Worm (Caenorhabditis elegans) whole organism, L2 larva: ENCODE results near the gene C54E10.11.

ENCODE experiments used
- C34F6.9 ChIP-seq: fragments of 150-350 bp; optimal IDR thresholded peaks from 2 replicates; lab custom pipeline; 2014; ENCODE audit warnings: missing biosample characterization, missing genetic modification characterization
- F13H6.1 ChIP-seq: sonication (generic microtip); optimal IDR thresholded peaks from 2 replicates; lab custom pipeline; 2016; ENCODE audit warnings: missing genetic modification characterization, missing compliant biosample characterization
- ZK546.5 ChIP-seq: sonication (generic microtip); optimal IDR thresholded peaks from 2 replicates; lab custom pipeline; 2017; ENCODE audit warnings: missing biosample characterization, missing genetic modification characterization
- aly-2 ChIP-seq: fragments of 150-350 bp; optimal IDR thresholded peaks from 2 replicates; lab custom pipeline; 2014; ENCODE audit warnings: missing biosample characterization, missing genetic modification characterization
- ceh-82 ChIP-seq: fragments of 150-350 bp; optimal IDR thresholded peaks from 2 replicates; lab custom pipeline; 2014; ENCODE audit warnings: missing biosample characterization, missing genetic modification characterization
- crh-2 ChIP-seq: sonication (generic microtip); optimal IDR thresholded peaks from 2 replicates; lab custom pipeline; 2017; ENCODE audit warnings: missing biosample characterization, missing genetic modification characterization
- dmd-4 ChIP-seq: sonication (generic microtip); optimal IDR thresholded peaks from 2 replicates; lab custom pipeline; 2017; ENCODE audit warnings: missing biosample characterization, missing genetic modification characterization
- egl-27 ChIP-seq: sonication (generic microtip); optimal IDR thresholded peaks from 3 replicates; lab custom pipeline; 2017; ENCODE audit warnings: missing biosample characterization, missing genetic modification reagents, missing genetic modification characterization
- elt-3 ChIP-seq: sonication (generic microtip); optimal IDR thresholded peaks from 2 replicates; lab custom pipeline; 2017; ENCODE audit warnings: missing biosample characterization, missing genetic modification characterization
- fos-1 ChIP-seq: fragments of 150-350 bp; optimal IDR thresholded peaks from 2 replicates; lab custom pipeline; 2014; ENCODE audit warnings: missing biosample characterization, missing genetic modification characterization
- gmeb-1 ChIP-seq: fragments of 150-350 bp; optimal IDR thresholded peaks from 2 replicates; lab custom pipeline; 2014; ENCODE audit warnings: missing biosample characterization, missing genetic modification characterization
- lin-11 ChIP-seq: fragments of 150-350 bp; sonication (generic microtip); optimal IDR thresholded peaks from 2 replicates; lab custom pipeline; 2014; ENCODE audit warnings: missing biosample characterization, missing genetic modification characterization, inconsistent platforms, mixed read lengths
- lin-13 ChIP-seq: fragments of 150-350 bp; optimal IDR thresholded peaks from 2 replicates; lab custom pipeline; 2014; ENCODE audit warnings: missing biosample characterization, missing genetic modification reagents, missing genetic modification characterization
- lin-39 ChIP-seq: fragments of 150-350 bp; optimal IDR thresholded peaks from 2 replicates; lab custom pipeline; 2014; ENCODE audit warnings: missing biosample characterization, missing genetic modification reagents, missing genetic modification characterization
- lsy-2 ChIP-seq, 2 experiments: fragments of 150-350 bp in 1 of 2; sonication (generic microtip) in 1 of 2; optimal IDR thresholded peaks; 2 replicates each; lab custom pipeline; 2014 to 2017; ENCODE audit warnings: missing biosample characterization in 2 of 2, missing genetic modification characterization in 2 of 2
- mab-5 ChIP-seq: fragments of 150-350 bp; optimal IDR thresholded peaks from 2 replicates; lab custom pipeline; 2014; ENCODE audit warnings: missing biosample characterization, missing genetic modification characterization
- nhr-10 ChIP-seq: sonication (generic microtip); optimal IDR thresholded peaks from 2 replicates; lab custom pipeline; 2017; ENCODE audit warnings: missing biosample characterization, missing genetic modification characterization
- nhr-11 ChIP-seq: fragments of 150-350 bp; optimal IDR thresholded peaks from 2 replicates; lab custom pipeline; 2014; ENCODE audit warnings: missing biosample characterization, missing genetic modification characterization
- nhr-12 ChIP-seq: fragments of 150-350 bp; optimal IDR thresholded peaks from 2 replicates; lab custom pipeline; 2014; ENCODE audit warnings: missing biosample characterization, missing genetic modification characterization
- nhr-129 ChIP-seq: fragments of 150-350 bp; optimal IDR thresholded peaks from 2 replicates; lab custom pipeline; 2014; ENCODE audit warnings: missing biosample characterization, missing genetic modification characterization
- nhr-21 ChIP-seq: fragments of 150-350 bp; optimal IDR thresholded peaks from 2 replicates; lab custom pipeline; 2014; ENCODE audit warnings: missing biosample characterization, missing genetic modification characterization
- nhr-23 ChIP-seq: fragments of 150-350 bp; optimal IDR thresholded peaks from 2 replicates; lab custom pipeline; 2014; ENCODE audit warnings: missing biosample characterization, missing genetic modification reagents, missing genetic modification characterization
- nhr-25 ChIP-seq: fragments of 150-350 bp; sonication (generic microtip); optimal IDR thresholded peaks from 3 replicates; lab custom pipeline; 2014; ENCODE audit warnings: missing biosample characterization, missing genetic modification characterization
- nhr-6 ChIP-seq: fragments of 150-350 bp; optimal IDR thresholded peaks from 2 replicates; lab custom pipeline; 2014; ENCODE audit warnings: missing biosample characterization, missing genetic modification characterization
- peb-1 ChIP-seq: fragments of 150-350 bp; optimal IDR thresholded peaks from 2 replicates; lab custom pipeline; 2014; ENCODE audit warnings: missing biosample characterization, missing genetic modification characterization
- sem-4 ChIP-seq: fragments of 150-350 bp; optimal IDR thresholded peaks from 2 replicates; lab custom pipeline; 2014; ENCODE audit warnings: missing biosample characterization, missing genetic modification reagents, missing genetic modification characterization
- skn-1 ChIP-seq: sonication (generic microtip); optimal IDR thresholded peaks from 2 replicates; lab custom pipeline; 2017; ENCODE audit warnings: missing biosample characterization, missing genetic modification characterization
- sma-3 ChIP-seq: sonication (generic microtip); optimal IDR thresholded peaks from 2 replicates; lab custom pipeline; 2016; ENCODE audit warnings: missing genetic modification reagents, missing genetic modification characterization, missing compliant biosample characterization
- unc-39 ChIP-seq: fragments of 150-350 bp; optimal IDR thresholded peaks from 2 replicates; lab custom pipeline; 2014; ENCODE audit warnings: missing biosample characterization, missing genetic modification characterization
- unc-55 ChIP-seq: fragments of 150-350 bp; sonication (generic microtip); optimal IDR thresholded peaks from 3 replicates; lab custom pipeline; 2014; ENCODE audit warnings: missing biosample characterization, missing genetic modification reagents, missing genetic modification characterization
- unc-62 ChIP-seq: fragments of 150-350 bp; optimal IDR thresholded peaks from 2 replicates; lab custom pipeline; 2014; ENCODE audit warnings: missing biosample characterization, missing genetic modification reagents, missing genetic modification characterization
- ztf-11 ChIP-seq: sonication (generic microtip); optimal IDR thresholded peaks from 2 replicates; lab custom pipeline; 2017; ENCODE audit warnings: missing biosample characterization, missing genetic modification characterization

The C54E10.11 gene

ce11 chrV:18838799-18839354, 36.9 kb upstream of the C54E10.11 start, which contains the start of gene nhr-65:
Gene nhr-65, plus strand, starts transcription at chrV:18839304.
- TF ChIP-seq F13H6.1 (tag; lab: Kevin White, UChicago) (peak; percentile 46), skn-1 (tag; lab: Kevin White, UChicago) (no peak), dmd-4 (tag; lab: Kevin White, UChicago) (no peak), fos-1 (tag; lab: Kevin White, UChicago) (peak; percentile 52), sma-3 (GFP tag; lab: Kevin White, UChicago) (peak; percentile 11), gmeb-1 (tag; lab: Kevin White, UChicago) (peak; percentile 14), nhr-11 (no peak), nhr-129 (tag; lab: Kevin White, UChicago) (peak; percentile 1)

ce11 chrV:18837125-18837524, 35.1 kb upstream of the C54E10.11 start, which contains the start of gene cyp-33D3:
Gene cyp-33D3, minus strand, starts transcription at chrV:18837225.
- TF ChIP-seq ceh-82 (no peak), sem-4 (no peak), aly-2 (tag; lab: Kevin White, UChicago) (no peak), egl-27 (tag; lab: Kevin White, UChicago) (no peak), C34F6.9 (tag; lab: Kevin White, UChicago) (no peak), unc-62 (GFP tag; lab: Kevin White, UChicago) (no peak), nhr-12 (no peak), lin-11 (tag; lab: Kevin White, UChicago) (no peak), fos-1 (tag; lab: Kevin White, UChicago) (no peak), unc-39 (no peak), crh-2 (tag; lab: Kevin White, UChicago) (no peak), mab-5 (tag; lab: Kevin White, UChicago) (no peak), nhr-25 (no peak), unc-55 (GFP tag; lab: Kevin White, UChicago) (no peak), nhr-21 (tag; lab: Kevin White, UChicago) (no peak), gmeb-1 (tag; lab: Kevin White, UChicago) (no peak), nhr-10 (tag; lab: Kevin White, UChicago) (no peak), ztf-11 (tag; lab: Kevin White, UChicago) (no peak), peb-1 (no peak), skn-1 (tag; lab: Kevin White, UChicago) (no peak)

ce11 chrV:18827374-18827773, 25.4 kb upstream of the C54E10.11 start:
- no peak for TF ChIP-seq nhr-6 (tag; lab: Kevin White, UChicago)
- TF ChIP-seq, all 48 proteins: peak for 0

ce11 chrV:18826445-18826844, 24.5 kb upstream of the C54E10.11 start:
- TF ChIP-seq nhr-129 (tag; lab: Kevin White, UChicago) (peak; percentile 8), nhr-10 (tag; lab: Kevin White, UChicago) (no peak), fos-1 (tag; lab: Kevin White, UChicago) (peak; percentile 66)

DNA sequence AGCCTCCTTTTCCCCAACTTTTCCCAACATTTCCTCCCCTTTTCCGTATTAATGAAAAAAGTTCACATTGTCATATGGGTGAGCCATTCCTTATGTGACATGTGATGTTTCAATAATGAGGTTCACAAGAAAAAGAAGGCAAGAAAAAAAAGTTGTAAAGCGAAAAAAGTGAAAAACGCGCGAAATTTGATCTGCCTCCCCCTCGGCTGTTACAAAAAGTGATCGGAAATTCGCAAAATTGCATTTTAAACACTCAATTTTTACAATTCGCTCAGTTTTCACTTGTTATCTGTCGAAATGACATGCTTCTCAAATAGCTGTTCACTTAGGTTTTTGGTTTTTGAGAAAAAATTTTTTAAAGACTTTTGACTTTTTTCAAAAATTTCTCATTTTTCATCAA, 19.6 kb upstream of the C54E10.11 start:
- TF ChIP-seq fos-1 (tag; lab: Kevin White, UChicago) (no peak), crh-2 (tag; lab: Kevin White, UChicago) (no peak)

DNA sequence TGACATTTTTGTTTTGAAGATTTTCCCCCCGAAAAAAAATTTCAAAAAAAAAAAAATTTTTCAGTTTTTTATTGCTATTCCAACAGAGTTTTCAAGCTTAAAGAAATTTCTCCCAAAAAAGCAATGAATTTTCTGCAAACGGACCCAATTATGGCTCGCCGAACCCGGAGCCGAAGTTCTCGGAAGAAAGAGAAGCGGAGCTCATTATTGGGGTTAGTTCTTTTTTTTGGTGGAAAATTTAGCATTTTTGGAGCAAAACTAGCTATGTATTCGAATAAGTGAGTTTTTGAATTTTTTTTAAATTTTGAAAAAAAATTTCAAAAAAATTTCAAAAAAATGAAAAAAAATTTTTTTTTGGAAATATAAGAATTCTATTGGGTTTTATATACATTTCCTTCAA, 17.7 kb upstream of the C54E10.11 start, which contains the start of gene ncs-5:
TSS of gene ncs-5 (plus strand) at position 124 of the 400 bp plus-strand sequence.
- TF ChIP-seq nhr-21 (tag; lab: Kevin White, UChicago) (no peak), dmd-4 (tag; lab: Kevin White, UChicago) (no peak), nhr-10 (tag; lab: Kevin White, UChicago) (no peak), lin-39 (tag; lab: Kevin White, UChicago) (no peak), nhr-12 (no peak), ZK546.5 (tag; lab: Kevin White, UChicago) (no peak), lsy-2 (tag; optimal IDR thresholded peaks at IDR 0.05; lab: Kevin White, UChicago) (no peak), sem-4 (no peak), elt-3 (tag; lab: Kevin White, UChicago) (no peak), nhr-129 (tag; lab: Kevin White, UChicago) (no peak), sma-3 (GFP tag; lab: Kevin White, UChicago) (no peak), nhr-11 (no peak), F13H6.1 (tag; lab: Kevin White, UChicago) (no peak), C34F6.9 (tag; lab: Kevin White, UChicago) (no peak), nhr-23 (tag; lab: Kevin White, UChicago) (no peak), lin-13 (GFP tag; lab: Kevin White, UChicago) (no peak)
